Worm (Caenorhabditis elegans): Measurements from ENCODE around the gene T18D3.5.

ce11 chrX:12435246-12435645 is 28.4 kb upstream of the T18D3.5 start:
- no peak for TF ChIP-seq unc-62 (GFP tag; optimal IDR thresholded peaks at IDR 0.05)
- TF ChIP-seq ztf-4 (tag; optimal IDR thresholded peaks at IDR 0.05), result no peak
- no peak for TF ChIP-seq fos-1 (tag; optimal IDR thresholded peaks at IDR 0.05)
- TF ChIP-seq dsc-1 (tag; optimal IDR thresholded peaks at IDR 0.05), result no peak
- no peak for TF ChIP-seq lin-39 (tag; optimal IDR thresholded peaks at IDR 0.05)
- TF ChIP-seq nhr-76 (tag; optimal IDR thresholded peaks at IDR 0.05), result no peak
- TF ChIP-seq ama-1 (optimal IDR thresholded peaks at IDR 0.05), result no peak
- TF ChIP-seq snpc-4 (tag; optimal IDR thresholded peaks at IDR 0.05), result no peak
- TF ChIP-seq zag-1 (tag; optimal IDR thresholded peaks at IDR 0.05), result no peak
